Worm (Caenorhabditis elegans) whole organism, L4/young adult: ENCODE measurements around the gene Y2H9A.6.

Experiments
- W03F9.2 ChIP-seq: fragments of 150-350 bp; optimal IDR thresholded peaks from 2 replicates; lab custom pipeline; 2014; ENCODE audit warnings: missing biosample characterization, missing genetic modification characterization
- him-1 ChIP-seq: sonication (generic microtip); optimal IDR thresholded peaks from 2 replicates; lab custom pipeline; 2016; ENCODE audit warnings: missing genotype, missing genetic modification reagents, missing genetic modification characterization, missing compliant biosample characterization

ce11 chrV:13416076-13416475 lies 27.6 kb upstream of the Y2H9A.6 start:
- no peak for TF ChIP-seq him-1 (tag; lab: Kevin White, UChicago)
- no peak for TF ChIP-seq W03F9.2 (tag; lab: Kevin White, UChicago)
